Worm (Caenorhabditis elegans) whole organism, L1 larva: Measurements from ENCODE around the gene C34E11.4.

Experiments
- blmp-1 ChIP-seq: fragments of 150-350 bp; optimal IDR thresholded peaks from 2 replicates; lab custom pipeline; 2014; ENCODE audit warnings: missing biosample characterization, missing genetic modification characterization
- ces-1 ChIP-seq: fragments of 150-350 bp; optimal IDR thresholded peaks from 2 replicates; lab custom pipeline; 2014; ENCODE audit warnings: missing biosample characterization, missing genetic modification reagents, missing genetic modification characterization
- pag-3 ChIP-seq: sonication (generic microtip); optimal IDR thresholded peaks from 2 replicates; lab custom pipeline; 2017; ENCODE audit warnings: missing genetic modification characterization, mild to moderate bottlenecking, missing compliant biosample characterization, antibody characterized with exemption, borderline replicate concordance; ENCODE audit not compliant: insufficient read depth

ce11 chrX:11826892-11827291 lies 22.9 kb downstream of the C34E11.4 start:
- TF ChIP-seq pag-3 = no peak
- no peak for TF ChIP-seq blmp-1 (tag; lab: Kevin White, UChicago)
- no peak for TF ChIP-seq ces-1 (GFP tag; lab: Kevin White, UChicago)
